Fruit fly (Drosophila melanogaster) whole organism, embryonic: Measurements from ENCODE around the gene mRpS18C.

Source experiments
- Blimp-1 ChIP-seq: fragments of 200-800 bp; sonication (Bioruptor generic); optimal IDR thresholded peaks from 3 replicates; lab custom pipeline; 2018; ENCODE audit warnings: missing biosample characterization, missing genetic modification characterization, mild to moderate bottlenecking, moderate library complexity, missing genetic modification reagents
- Bteb2 ChIP-seq: fragments of 200-800 bp; sonication (Bioruptor generic); optimal IDR thresholded peaks from 2 replicates; lab custom pipeline; 2016; ENCODE audit warnings: missing biosample characterization, missing genetic modification characterization
- CG10267 ChIP-seq: fragments of 200-800 bp; sonication (Bioruptor generic); optimal IDR thresholded peaks from 2 replicates; lab custom pipeline; 2018; ENCODE audit warnings: missing biosample characterization, mild to moderate bottlenecking, missing genetic modification characterization, moderate library complexity
- CG11093 ChIP-seq: fragments of 200-800 bp; sonication (Bioruptor generic); IDR thresholded peaks from 3 replicates; pipeline ENCODE4 v1.3.6; 2022; ENCODE audit warnings: missing biosample characterization, missing genetic modification characterization
- CG11247 ChIP-seq: fragments of 200-800 bp; sonication (Bioruptor generic); IDR thresholded peaks from 2 replicates; pipeline ENCODE4 v1.3.6; 2022; ENCODE audit warnings: missing biosample characterization, missing genetic modification characterization
- CG11398 ChIP-seq: fragments of 200-800 bp; sonication (Bioruptor generic); optimal IDR thresholded peaks from 2 replicates; lab custom pipeline; 2016; ENCODE audit warnings: missing biosample characterization, missing genetic modification characterization
- CG11504 ChIP-seq: fragments of 200-800 bp; sonication (Bioruptor generic); optimal IDR thresholded peaks from 3 replicates; lab custom pipeline; 2019; ENCODE audit warnings: missing biosample characterization, mild to moderate bottlenecking, missing genetic modification characterization, moderate library complexity
- CG12391 ChIP-seq: fragments of 200-800 bp; sonication (Bioruptor generic); optimal IDR thresholded peaks from 3 replicates; lab custom pipeline; 2018; ENCODE audit warnings: missing biosample characterization, mild to moderate bottlenecking, missing genetic modification characterization, moderate library complexity
- CG1602 ChIP-seq: fragments of 200-800 bp; sonication (Bioruptor generic); optimal IDR thresholded peaks from 3 replicates; lab custom pipeline; 2016; ENCODE audit warnings: missing biosample characterization, missing genetic modification characterization
- CG16813 ChIP-seq: fragments of 200-800 bp; sonication (Bioruptor generic); IDR thresholded peaks from 3 replicates; pipeline ENCODE4 v1.3.6; 2022; ENCODE audit warnings: missing biosample characterization, missing genetic modification characterization; ENCODE audit not compliant: partially characterized antibody
- CG17328 ChIP-seq: fragments of 200-800 bp; sonication (Bioruptor generic); IDR thresholded peaks from 2 replicates; pipeline ENCODE4 v1.3.6; 2022; ENCODE audit warnings: missing biosample characterization, missing genetic modification characterization
- CG18764 ChIP-seq: fragments of 200-800 bp; sonication (Bioruptor generic); optimal IDR thresholded peaks from 3 replicates; lab custom pipeline; 2016; ENCODE audit warnings: missing biosample characterization, missing genetic modification characterization
- CG2120 ChIP-seq: fragments of 200-800 bp; sonication (Bioruptor generic); optimal IDR thresholded peaks from 3 replicates; lab custom pipeline; 2016; ENCODE audit warnings: missing biosample characterization, missing genetic modification characterization
- CG2129 ChIP-seq: fragments of 200-800 bp; sonication (Bioruptor generic); IDR thresholded peaks from 2 replicates; pipeline ENCODE4 v1.3.6; 2022; ENCODE audit warnings: missing biosample characterization, missing genetic modification characterization; ENCODE audit not compliant: partially characterized antibody
- CG3726 ChIP-seq: fragments of 200-800 bp; sonication (Bioruptor generic); IDR thresholded peaks from 3 replicates; pipeline ENCODE4, ENCODE4 v1.3.6; 2022; ENCODE audit warnings: missing biosample characterization, missing genetic modification characterization
- CG4360 ChIP-seq: fragments of 200-800 bp; sonication (Bioruptor generic); IDR thresholded peaks from 2 replicates; pipeline ENCODE4 v1.3.6; 2022; ENCODE audit warnings: missing biosample characterization, missing genetic modification characterization
- CG4707 ChIP-seq: fragments of 200-800 bp; sonication (Bioruptor generic); optimal IDR thresholded peaks from 2 replicates; lab custom pipeline; 2018; ENCODE audit warnings: missing biosample characterization, mild to moderate bottlenecking, missing genetic modification characterization, moderate library complexity
- CG6654 ChIP-seq: fragments of 200-800 bp; sonication (Bioruptor generic); optimal IDR thresholded peaks from 2 replicates; lab custom pipeline; 2017; ENCODE audit warnings: missing biosample characterization, mild to moderate bottlenecking, missing genetic modification characterization
- CG8359 ChIP-seq: fragments of 200-800 bp; sonication (Bioruptor generic); optimal IDR thresholded peaks from 2 replicates; lab custom pipeline; 2017; ENCODE audit warnings: missing biosample characterization, mild to moderate bottlenecking, missing genetic modification characterization, borderline replicate concordance
- CG8765 ChIP-seq: fragments of 200-800 bp; sonication (Bioruptor generic); IDR thresholded peaks from 2 replicates; pipeline ENCODE4 v1.3.6; 2022; ENCODE audit warnings: missing biosample characterization, missing genetic modification characterization
- D19B ChIP-seq: fragments of 200-800 bp; sonication (Bioruptor generic); optimal IDR thresholded peaks from 2 replicates; lab custom pipeline; 2017; ENCODE audit warnings: missing biosample characterization, mild to moderate bottlenecking, missing genetic modification characterization
- Eip74EF ChIP-seq, 2 experiments: fragments of 200-800 bp in 1 of 2; fragments of >200 bp in 1 of 2; sonication (Bioruptor generic) in 1 of 2; optimal IDR thresholded peaks; 2 replicates each; lab custom pipeline; 2017 to 2019; ENCODE audit warnings: missing biosample characterization in 2 of 2, missing genetic modification characterization in 2 of 2, mild to moderate bottlenecking in 1 of 2, moderate library complexity in 1 of 2
- Fer3 ChIP-seq: fragments of 200-800 bp; sonication (Bioruptor generic); optimal IDR thresholded peaks from 2 replicates; lab custom pipeline; 2018; ENCODE audit warnings: missing biosample characterization, mild to moderate bottlenecking, missing genetic modification characterization, moderate library complexity
- Gug ChIP-seq: fragments of 200-800 bp; sonication (Bioruptor generic); IDR thresholded peaks from 4 replicates; pipeline ENCODE4 v1.3.6; 2022; ENCODE audit warnings: missing biosample characterization, missing genetic modification characterization
- NK7.1 ChIP-seq: fragments of 200-800 bp; sonication (Bioruptor generic); optimal IDR thresholded peaks from 3 replicates; lab custom pipeline; 2016; ENCODE audit warnings: missing biosample characterization, missing genetic modification characterization
- Nf-YC ChIP-seq: fragments of 200-800 bp; optimal IDR thresholded peaks from 3 replicates; lab custom pipeline; 2019; ENCODE audit warnings: missing biosample characterization, mild to moderate bottlenecking, missing genetic modification characterization, moderate library complexity
- NfI ChIP-seq: fragments of 200-800 bp; sonication (Bioruptor generic); optimal IDR thresholded peaks from 3 replicates; lab custom pipeline; 2018; ENCODE audit warnings: missing biosample characterization, mild to moderate bottlenecking, missing genetic modification characterization, moderate library complexity
- Optix ChIP-seq: fragments of 200-800 bp; sonication (Bioruptor generic); IDR thresholded peaks from 3 replicates; pipeline ENCODE4 v1.3.6; 2022; ENCODE audit warnings: missing biosample characterization, missing genetic modification characterization
- Six4 ChIP-seq: fragments of 200-800 bp; sonication (Bioruptor generic); optimal IDR thresholded peaks from 2 replicates; lab custom pipeline; 2016; ENCODE audit warnings: missing biosample characterization, missing genetic modification characterization
- Sox100B ChIP-seq: fragments of 200-800 bp; sonication (Bioruptor generic); optimal IDR thresholded peaks from 3 replicates; lab custom pipeline; 2018; ENCODE audit warnings: missing biosample characterization, mild to moderate bottlenecking, missing genetic modification characterization
- Sox102F ChIP-seq: fragments of 200-800 bp; sonication (Bioruptor generic); optimal IDR thresholded peaks from 2 replicates; lab custom pipeline; 2018; ENCODE audit warnings: missing biosample characterization, mild to moderate bottlenecking, missing genetic modification characterization, moderate library complexity
- Stat92E ChIP-seq, 3 experiments: fragments of >200 bp in 2 of 3; fragments of 200-800 bp in 1 of 3; sonication (Bioruptor generic) in 1 of 3; optimal IDR thresholded peaks; 2 replicates each; lab custom pipeline; 2017 to 2019; ENCODE audit warnings: missing biosample characterization in 3 of 3, missing genetic modification characterization in 3 of 3, mild to moderate bottlenecking in 1 of 3, moderate library complexity in 1 of 3
- ara ChIP-seq: fragments of 200-800 bp; sonication (Bioruptor generic); IDR thresholded peaks from 2 replicates; pipeline ENCODE4 v1.3.6; 2022; ENCODE audit warnings: missing biosample characterization, missing genetic modification characterization
- bab2 ChIP-seq: fragments of 200-800 bp; sonication (Bioruptor generic); optimal IDR thresholded peaks from 2 replicates; lab custom pipeline; 2016; ENCODE audit warnings: missing biosample characterization, missing genetic modification characterization
- cas ChIP-seq: fragments of 200-800 bp; sonication (Bioruptor generic); IDR thresholded peaks from 2 replicates; pipeline ENCODE4 v1.3.6; 2022; ENCODE audit warnings: missing biosample characterization, missing genetic modification characterization
- chif ChIP-seq, 2 experiments: fragments of 200-800 bp; sonication (Bioruptor generic); optimal IDR thresholded peaks; 3 replicates each; lab custom pipeline; 2016; ENCODE audit warnings: missing biosample characterization in 2 of 2, missing genetic modification characterization in 2 of 2
- dan ChIP-seq: fragments of 200-800 bp; sonication (Bioruptor generic); IDR thresholded peaks from 2 replicates; pipeline ENCODE4 v1.3.6; 2022; ENCODE audit warnings: missing biosample characterization, missing genetic modification characterization
- danr ChIP-seq: fragments of 200-800 bp; sonication (Bioruptor generic); IDR thresholded peaks from 2 replicates; pipeline ENCODE4 v1.3.6; 2022; ENCODE audit warnings: missing biosample characterization, missing genetic modification characterization
- gem ChIP-seq: fragments of 200-800 bp; sonication (Bioruptor generic); optimal IDR thresholded peaks from 2 replicates; lab custom pipeline; 2019; ENCODE audit warnings: missing biosample characterization, mild to moderate bottlenecking, missing genetic modification characterization, moderate library complexity
- gt ChIP-seq: fragments of 200-800 bp; sonication (Bioruptor generic); IDR thresholded peaks from 2 replicates; pipeline ENCODE4 v1.3.6; 2022; ENCODE audit warnings: missing biosample characterization, missing genetic modification characterization
- hkb ChIP-seq, 2 experiments: fragments of 200-800 bp in 1 of 2; fragments of >200 bp in 1 of 2; sonication (Bioruptor generic) in 1 of 2; IDR thresholded peaks in 1 of 2; optimal IDR thresholded peaks in 1 of 2; 2 replicates each; pipeline versions ENCODE4 v1.3.6 to Lab custom; 2017 to 2022; ENCODE audit warnings: missing biosample characterization in 1 of 2, missing genetic modification characterization in 1 of 2
- inv ChIP-seq: fragments of 200-800 bp; sonication (Bioruptor generic); IDR thresholded peaks from 2 replicates; pipeline ENCODE4 v1.3.6; 2022; ENCODE audit warnings: missing biosample characterization, missing genetic modification characterization; ENCODE audit not compliant: partially characterized antibody
- ken ChIP-seq: fragments of 200-800 bp; sonication (Bioruptor generic); IDR thresholded peaks from 3 replicates; pipeline ENCODE4 v1.3.6; 2022; ENCODE audit warnings: missing biosample characterization, missing genetic modification characterization
- mld ChIP-seq: fragments of 200-800 bp; sonication (Bioruptor generic); IDR thresholded peaks from 3 replicates; pipeline ENCODE4 v1.3.6; 2022; ENCODE audit warnings: missing biosample characterization, missing genetic modification characterization; ENCODE audit not compliant: partially characterized antibody
- org-1 ChIP-seq: fragments of 200-800 bp; sonication (Bioruptor generic); optimal IDR thresholded peaks from 2 replicates; lab custom pipeline; 2017; ENCODE audit warnings: missing biosample characterization, missing genetic modification characterization
- peb ChIP-seq: fragments of 200-800 bp; sonication (Bioruptor generic); IDR thresholded peaks from 2 replicates; pipeline ENCODE4 v1.3.6; 2022; ENCODE audit warnings: missing biosample characterization, missing genetic modification characterization
- ranshi ChIP-seq: fragments of 200-800 bp; sonication (Bioruptor generic); IDR thresholded peaks from 2 replicates; pipeline ENCODE4 v1.3.6; 2022; ENCODE audit warnings: missing biosample characterization, missing genetic modification characterization
- row ChIP-seq: fragments of 200-800 bp; sonication (Bioruptor generic); IDR thresholded peaks from 3 replicates; pipeline ENCODE4 v1.3.6; 2022; ENCODE audit warnings: missing biosample characterization, missing genetic modification characterization
- slp2 ChIP-seq: fragments of 200-800 bp; sonication (Bioruptor generic); optimal IDR thresholded peaks from 2 replicates; lab custom pipeline; 2016; ENCODE audit warnings: missing biosample characterization, missing genetic modification characterization
- wdn ChIP-seq: fragments of 200-800 bp; sonication (Bioruptor generic); IDR thresholded peaks from 2 replicates; pipeline ENCODE4 v1.3.6; 2022; ENCODE audit warnings: missing biosample characterization, missing genetic modification characterization

Gene mRpS18C

dm6 chr3R:30461608-30462243 is 38.0 kb downstream of the mRpS18C start (continued):
- TF ChIP-seq CG17328 (GFP tag; lab: Robert Waterston, UW) (0 out of 2 replicates have a peak, but pooled peaks have one; percentile 32), cas (GFP tag; lab: Robert Waterston, UW) (no peak), slp2 (no peak), CG3726 (no peak), ken (GFP tag; lab: Robert Waterston, UW) (no peak), Optix (no peak), CG11504 (tag; lab: Kevin White, UChicago) (peak; percentile 59), chif (GFP tag; optimal IDR thresholded peaks at IDR 0.05; lab: Kevin White, UChicago) (no peak), peb (no peak), Stat92E (GFP tag; optimal IDR thresholded peaks at IDR 0.05; lab: Kevin White, UChicago) (no peak), wdn (GFP tag; lab: Robert Waterston, UW) (no peak), CG12391 (tag; lab: Kevin White, UChicago) (peak; percentile 43), Fer3 (tag; lab: Kevin White, UChicago) (no peak), CG11247 (GFP tag; lab: Robert Waterston, UW) (no peak), NfI (GFP tag; lab: Kevin White, UChicago) (no peak), CG2120 (GFP tag; lab: Kevin White, UChicago) (peak; percentile 23), D19B (no peak), Nf-YC (tag; lab: Kevin White, UChicago) (no peak), Six4 (GFP tag; lab: Kevin White, UChicago) (no peak), Blimp-1 (GFP tag; lab: Kevin White, UChicago) (peak; percentile 10), row (peak; percentile 58), hkb (optimal IDR thresholded peaks at IDR 0.05; lab: Kevin White, UChicago) (no peak), hkb (GFP tag; IDR thresholded peaks at IDR 0.05; lab: Robert Waterston, UW) (no peak), mld (no peak), CG16813 (GFP tag; lab: Robert Waterston, UW) (no peak), CG11093 (no peak), Sox102F (peak; percentile 41), danr (GFP tag; lab: Robert Waterston, UW) (no peak), dan (GFP tag; lab: Robert Waterston, UW) (no peak), ara (GFP tag; lab: Robert Waterston, UW) (no peak), Bteb2 (no peak), Eip74EF (GFP tag; optimal IDR thresholded peaks at IDR 0.05; lab: Kevin White, UChicago) (no peak), CG8359 (GFP tag; lab: Kevin White, UChicago) (no peak), CG2129 (no peak), Gug (GFP tag; lab: Robert Waterston, UW) (no peak), CG6654 (no peak), org-1 (GFP tag; lab: Kevin White, UChicago) (no peak), Sox100B (GFP tag; lab: Kevin White, UChicago) (peak; percentile 35), ranshi (GFP tag; lab: Robert Waterston, UW) (peak; percentile 31; the same call in 1 of the 2 replicates), CG1602 (GFP tag; lab: Kevin White, UChicago) (no peak), CG8765 (GFP tag; lab: Robert Waterston, UW) (no peak), NK7.1 (GFP tag; lab: Kevin White, UChicago) (no peak), bab2 (GFP tag; lab: Kevin White, UChicago) (no peak), CG4707 (GFP tag; lab: Kevin White, UChicago) (no peak), gem (tag; lab: Kevin White, UChicago) (peak; percentile 64), inv (GFP tag; lab: Robert Waterston, UW) (no peak), CG11398 (no peak), gt (GFP tag; lab: Robert Waterston, UW) (no peak), CG4360 (no peak), CG18764 (GFP tag; lab: Kevin White, UChicago) (no peak), CG10267 (peak; percentile 30)
